Fruit fly (Drosophila melanogaster) whole organism: ENCODE data around the gene CG7271.

Experiments used
- CG8478 ChIP-seq: fragments of >200 bp; optimal IDR thresholded peaks from 2 replicates; lab custom pipeline; 2018; ENCODE audit warnings: inconsistent platforms
- usp ChIP-seq: fragments of >200 bp; optimal IDR thresholded peaks from 2 replicates; lab custom pipeline; 2017; ENCODE audit warnings: missing biosample characterization, missing genetic modification characterization, mixed read lengths

DNA sequence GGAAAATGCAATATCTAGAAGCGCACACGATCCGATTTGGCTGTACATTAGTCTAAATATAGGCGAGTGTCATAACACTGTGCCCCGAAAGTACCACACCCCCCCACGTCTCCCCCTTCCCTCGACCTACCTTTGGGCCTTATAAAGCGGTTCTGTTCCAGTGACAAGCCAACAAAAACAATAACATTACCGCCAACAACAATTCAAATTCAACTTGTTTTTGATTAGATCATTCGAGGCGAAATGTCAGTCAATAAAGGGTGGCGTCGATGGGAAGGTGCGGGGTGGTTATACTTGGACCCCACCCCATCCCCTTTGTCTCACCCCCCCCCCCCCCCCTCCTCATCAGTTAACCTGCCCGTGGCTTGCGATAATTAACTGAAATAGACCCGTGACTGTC lies 44.5 kb downstream of the CG7271 start:
- TF ChIP-seq usp (no peak), CG8478 (lab: Kevin White, UChicago) (no peak)
